Fruit fly (Drosophila melanogaster) whole organism, adult: ENCODE measurements around the gene slif.

ENCODE experiments used
- CG11617 ChIP-seq: fragments of 200-800 bp; sonication (Bioruptor generic); optimal IDR thresholded peaks from 2 replicates; lab custom pipeline; 2017; ENCODE audit warnings: mild to moderate bottlenecking, missing biosample characterization, missing genetic modification reagents, missing genetic modification characterization
- CG12768 ChIP-seq: fragments of 200-800 bp; sonication (Bioruptor generic); optimal IDR thresholded peaks from 2 replicates; lab custom pipeline; 2017; ENCODE audit warnings: missing biosample characterization, missing genetic modification characterization, mild to moderate bottlenecking, moderate library complexity, missing genetic modification reagents
- CG14711 ChIP-seq: fragments of 200-800 bp; sonication (Bioruptor generic); optimal IDR thresholded peaks from 2 replicates; lab custom pipeline; 2018; ENCODE audit warnings: missing biosample characterization, mild to moderate bottlenecking, missing genetic modification characterization, moderate library complexity
- CG1620 ChIP-seq: fragments of 200-800 bp; sonication (Bioruptor generic); optimal IDR thresholded peaks from 2 replicates; lab custom pipeline; 2016; ENCODE audit warnings: missing biosample characterization, missing genetic modification characterization
- CG33017 ChIP-seq: fragments of 200-800 bp; sonication (Bioruptor generic); optimal IDR thresholded peaks from 2 replicates; lab custom pipeline; 2018; ENCODE audit warnings: missing biosample characterization, mild to moderate bottlenecking, missing genetic modification characterization, moderate library complexity
- CG5204 ChIP-seq: fragments of 200-800 bp; sonication (Bioruptor generic); optimal IDR thresholded peaks from 2 replicates; lab custom pipeline; 2016; ENCODE audit warnings: missing biosample characterization, missing genetic modification characterization
- CG7045 ChIP-seq: fragments of 200-800 bp; sonication (Bioruptor generic); optimal IDR thresholded peaks from 2 replicates; lab custom pipeline; 2017; ENCODE audit warnings: missing biosample characterization, mild to moderate bottlenecking, missing genetic modification characterization
- CG7101 ChIP-seq: fragments of 200-800 bp; sonication (Bioruptor generic); optimal IDR thresholded peaks from 2 replicates; lab custom pipeline; 2018; ENCODE audit warnings: missing biosample characterization, mild to moderate bottlenecking, missing genetic modification characterization, moderate library complexity
- Clk ChIP-seq: fragments of 200-800 bp; sonication (Bioruptor generic); optimal IDR thresholded peaks from 2 replicates; lab custom pipeline; 2017; ENCODE audit warnings: missing biosample characterization, missing genetic modification characterization
- Crg-1 ChIP-seq: fragments of 200-800 bp; sonication (Bioruptor generic); optimal IDR thresholded peaks from 2 replicates; lab custom pipeline; 2016; ENCODE audit warnings: missing biosample characterization, missing genetic modification characterization
- Hr96 ChIP-seq: fragments of 200-800 bp; sonication (Bioruptor generic); optimal IDR thresholded peaks from 2 replicates; lab custom pipeline; 2016; ENCODE audit warnings: missing biosample characterization, missing genetic modification characterization
- Mnt ChIP-seq: fragments of 200-800 bp; sonication (Bioruptor generic); optimal IDR thresholded peaks from 2 replicates; lab custom pipeline; 2016; ENCODE audit warnings: missing biosample characterization, mild to moderate bottlenecking, missing genetic modification characterization
- bab1 ChIP-seq: fragments of 200-800 bp; sonication (Bioruptor generic); optimal IDR thresholded peaks from 3 replicates; lab custom pipeline; 2019; ENCODE audit warnings: missing biosample characterization, mild to moderate bottlenecking, missing genetic modification characterization, moderate library complexity
- cic ChIP-seq: fragments of 200-800 bp; sonication (Bioruptor generic); optimal IDR thresholded peaks from 2 replicates; lab custom pipeline; 2017; ENCODE audit warnings: missing biosample characterization, mild to moderate bottlenecking, missing genetic modification characterization, moderate library complexity
- cnc ChIP-seq, 2 experiments: fragments of >200 bp; optimal IDR thresholded peaks; 2 replicates each; lab custom pipeline; 2017
- kay ChIP-seq: fragments of 200-800 bp; sonication (Bioruptor generic); peaks from one replicate; lab custom pipeline; 2016; ENCODE audit warnings: missing biosample characterization, missing genetic modification characterization, borderline replicate concordance
- ovo ChIP-seq: fragments of 200-800 bp; sonication (Bioruptor generic); optimal IDR thresholded peaks from 2 replicates; lab custom pipeline; 2016; ENCODE audit warnings: missing biosample characterization, missing genetic modification characterization
- pad ChIP-seq: fragments of 200-800 bp; sonication (Bioruptor generic); optimal IDR thresholded peaks from 3 replicates; lab custom pipeline; 2017; ENCODE audit warnings: missing biosample characterization, missing genetic modification characterization, mild to moderate bottlenecking, moderate library complexity, missing genetic modification reagents
- tj ChIP-seq: fragments of 200-800 bp; sonication (Bioruptor generic); optimal IDR thresholded peaks from 3 replicates; lab custom pipeline; 2017; ENCODE audit warnings: missing biosample characterization, mild to moderate bottlenecking, missing genetic modification characterization, moderate library complexity
- toe ChIP-seq: fragments of 200-800 bp; sonication (Bioruptor generic); optimal IDR thresholded peaks from 2 replicates; lab custom pipeline; 2016; ENCODE audit warnings: missing biosample characterization, missing genetic modification characterization

slif gene

DNA sequence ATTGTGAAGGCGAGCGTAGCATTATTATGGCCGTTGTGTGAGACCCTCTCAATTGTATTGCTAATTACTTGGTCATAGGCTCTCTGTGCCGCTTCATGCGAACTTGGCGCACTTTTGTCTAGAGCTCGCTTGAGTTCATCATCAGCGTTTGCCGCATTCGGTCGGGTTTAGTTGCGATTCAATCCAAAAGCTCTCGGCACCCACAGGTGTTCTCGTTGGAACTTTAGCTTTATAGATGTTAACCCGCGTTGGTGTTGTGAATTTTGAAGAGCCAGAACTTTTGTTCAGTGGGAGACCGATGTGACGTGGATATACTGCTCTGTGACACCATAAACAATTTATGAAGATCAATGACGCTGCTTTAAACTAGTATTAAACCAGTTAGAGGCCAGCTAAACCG is at the start of gene slif:
Gene slif, plus strand, starts transcription at position 132 of the 400 bp plus-strand sequence.
- TF ChIP-seq Hr96 (GFP tag; lab: Kevin White, UChicago) = no peak
- no peak for TF ChIP-seq Mnt (GFP tag; lab: Kevin White, UChicago)
- TF ChIP-seq cnc (optimal IDR thresholded peaks at IDR 0.05; lab: Kevin White, UChicago) = no peak
- TF ChIP-seq pad = no peak
- TF ChIP-seq cic (GFP tag; lab: Kevin White, UChicago) = no peak
- TF ChIP-seq CG14711 (tag; lab: Kevin White, UChicago) = no peak
- no peak for TF ChIP-seq CG33017 (tag; lab: Kevin White, UChicago)
- TF ChIP-seq CG12768 = no peak
- no peak for TF ChIP-seq tj (GFP tag; lab: Kevin White, UChicago)
- no peak for TF ChIP-seq CG7101 (tag; lab: Kevin White, UChicago)
- no peak for TF ChIP-seq CG1620 (GFP tag; lab: Kevin White, UChicago)
- no peak for TF ChIP-seq CG7045 (GFP tag; lab: Kevin White, UChicago)
- TF ChIP-seq Crg-1 = no peak
- no peak for TF ChIP-seq kay (GFP tag; lab: Kevin White, UChicago)
- no peak for TF ChIP-seq Clk
- TF ChIP-seq toe (GFP tag; lab: Kevin White, UChicago) = no peak

- TF ChIP-seq CG12768 (peak; percentile 86), bab1 (peak; percentile 8), Crg-1 (no peak), CG1620 (GFP tag; lab: Kevin White, UChicago) (no peak), cnc (optimal IDR thresholded peaks at IDR 0.05; lab: Kevin White, UChicago) (no peak), CG14711 (tag; lab: Kevin White, UChicago) (peak; percentile 5), Clk (peak; percentile 75), CG7101 (tag; lab: Kevin White, UChicago) (peak; percentile 35), cic (GFP tag; lab: Kevin White, UChicago) (peak; percentile 87), tj (GFP tag; lab: Kevin White, UChicago) (peak; percentile 71), Mnt (GFP tag; lab: Kevin White, UChicago) (peak; percentile 61), CG33017 (tag; lab: Kevin White, UChicago) (peak; percentile 53), pad (peak; percentile 77), Hr96 (GFP tag; lab: Kevin White, UChicago) (peak; percentile 23), ovo (GFP tag; lab: Kevin White, UChicago) (peak; percentile 44), kay (GFP tag; lab: Kevin White, UChicago) (no peak), CG11617 (GFP tag; lab: Kevin White, UChicago) (peak; percentile 74), CG7045 (GFP tag; lab: Kevin White, UChicago) (peak; percentile 67), toe (GFP tag; lab: Kevin White, UChicago) (no peak)
Observed at dm6 chr3L:22835144-22835964, 45.5 kb upstream of the slif start, which contains the start of gene jim. Gene jim, minus strand, starts transcription at chr3L:22835194.

DNA sequence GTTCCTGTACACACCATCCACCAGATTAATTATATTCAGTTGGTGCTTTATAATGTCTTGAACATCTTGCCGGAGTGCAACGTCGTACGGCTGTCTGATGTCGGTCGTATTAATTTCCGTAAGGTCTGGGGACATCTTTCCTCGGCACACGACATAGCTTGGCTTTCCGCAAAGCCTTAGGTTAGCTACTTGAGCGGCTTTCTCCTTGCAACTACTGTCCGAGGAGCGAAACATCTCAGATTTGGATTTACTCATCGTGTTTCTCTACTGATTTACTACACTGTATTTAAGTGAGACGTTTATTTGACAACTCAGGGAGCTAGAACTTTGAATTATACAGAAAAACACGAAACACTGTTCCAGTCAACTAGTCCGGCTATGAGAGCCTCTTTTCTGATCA is 44.1 kb upstream of the slif start, which contains the start of the genes CG11226 and CG45428:
Gene CG11226, plus strand, starts transcription at position 301 of the 400 bp plus-strand sequence.
Gene CG45428, minus strand, starts transcription at position 303 of the 400 bp plus-strand sequence.
- no peak for TF ChIP-seq tj (GFP tag; lab: Kevin White, UChicago)
- TF ChIP-seq cnc (optimal IDR thresholded peaks at IDR 0.05; lab: Kevin White, UChicago) = no peak

DNA sequence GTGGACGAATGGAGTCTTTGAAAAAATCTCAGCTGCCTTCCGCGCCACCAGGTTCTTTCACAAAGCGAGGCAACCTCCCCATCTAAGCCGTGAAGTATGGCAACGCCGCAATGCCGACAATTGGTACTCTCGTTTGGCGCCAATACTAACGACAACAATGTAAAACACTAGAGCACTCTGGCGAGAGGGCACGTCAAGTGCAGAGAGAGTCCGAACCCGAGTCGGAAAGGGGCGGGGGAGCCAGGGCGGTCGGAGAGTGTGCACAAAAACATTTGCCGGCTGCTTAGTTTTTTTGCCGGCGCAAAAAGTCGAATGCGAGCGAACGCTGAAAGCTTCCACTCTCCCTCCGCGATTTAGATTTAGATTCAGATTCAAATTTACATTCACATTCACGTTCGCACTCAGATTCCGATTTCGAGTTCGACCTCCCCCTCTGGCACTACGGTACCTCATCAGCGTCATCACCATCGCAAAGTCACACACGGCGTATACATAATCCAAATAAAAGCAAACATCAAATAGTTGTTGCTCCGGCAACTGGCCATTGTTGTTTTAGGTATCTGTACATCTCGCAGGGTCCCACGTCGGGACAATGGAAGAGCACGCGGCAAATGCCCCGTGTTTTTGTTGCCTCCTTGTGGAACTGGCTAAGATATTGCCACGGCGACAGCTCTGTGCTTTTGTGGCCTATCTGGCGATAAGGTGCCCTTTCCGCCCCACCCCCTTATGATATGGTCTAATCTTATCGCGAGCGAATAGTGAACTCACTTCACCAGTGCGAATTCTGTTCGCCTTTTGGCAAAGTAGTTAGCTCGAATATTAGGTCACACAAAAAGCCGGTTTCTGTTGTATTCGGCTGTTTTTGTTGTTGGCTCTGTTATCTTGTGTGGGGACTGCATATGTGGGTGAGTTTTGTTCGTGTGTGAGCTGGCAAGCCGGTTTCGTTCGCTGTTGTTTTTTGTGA is 42.9 kb upstream of the slif start:
- no peak for TF ChIP-seq cnc (optimal IDR thresholded peaks at IDR 0.05; lab: Kevin White, UChicago)
- TF ChIP-seq Mnt (GFP tag; lab: Kevin White, UChicago) = peak; percentile 23
- TF ChIP-seq ovo (GFP tag; lab: Kevin White, UChicago) = no peak
- TF ChIP-seq CG14711 (tag; lab: Kevin White, UChicago) = peak; percentile 42
- TF ChIP-seq Clk = peak; percentile 53
- TF ChIP-seq CG5204 (GFP tag; lab: Kevin White, UChicago) = no peak
- peak; percentile 29 for TF ChIP-seq tj (GFP tag; lab: Kevin White, UChicago)
- TF ChIP-seq Hr96 (GFP tag; lab: Kevin White, UChicago) = peak; percentile 43
- TF ChIP-seq CG1620 (GFP tag; lab: Kevin White, UChicago) = no peak
- peak; percentile 69 for TF ChIP-seq CG12768
- no peak for TF ChIP-seq CG7045 (GFP tag; lab: Kevin White, UChicago)
- TF ChIP-seq pad = peak; percentile 13
- TF ChIP-seq CG11617 (GFP tag; lab: Kevin White, UChicago) = peak; percentile 4
- TF ChIP-seq bab1 = no peak
- peak; percentile 76 for TF ChIP-seq kay (GFP tag; lab: Kevin White, UChicago)
- peak; percentile 19 for TF ChIP-seq CG33017 (tag; lab: Kevin White, UChicago)
- TF ChIP-seq Crg-1 = no peak
- peak; percentile 77 for TF ChIP-seq cic (GFP tag; lab: Kevin White, UChicago)
- TF ChIP-seq CG7101 (tag; lab: Kevin White, UChicago) = no peak
- TF ChIP-seq toe (GFP tag; lab: Kevin White, UChicago) = peak; percentile 3

DNA sequence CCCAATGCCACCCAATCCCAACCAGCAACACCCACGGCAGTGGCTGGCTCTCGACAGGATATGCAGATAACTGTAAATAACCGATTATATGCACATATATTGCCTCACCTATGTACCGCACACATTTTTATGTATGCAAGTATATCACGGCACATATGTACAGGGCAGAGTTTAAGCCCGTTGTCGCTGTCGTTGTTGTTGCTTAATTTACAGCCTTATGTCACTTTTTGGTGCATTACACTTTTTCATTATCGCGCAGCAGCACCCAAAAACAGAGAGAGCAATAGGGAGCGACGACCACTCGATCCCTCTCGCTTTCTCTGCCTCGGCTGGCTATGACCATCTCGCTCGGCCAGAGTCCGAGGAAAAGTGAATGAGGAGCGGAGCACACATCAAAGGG is 41.6 kb upstream of the slif start:
- no peak for TF ChIP-seq CG14711 (tag; lab: Kevin White, UChicago)
- no peak for TF ChIP-seq tj (GFP tag; lab: Kevin White, UChicago)
- TF ChIP-seq pad = no peak
- no peak for TF ChIP-seq CG5204 (GFP tag; lab: Kevin White, UChicago)
- no peak for TF ChIP-seq kay (GFP tag; lab: Kevin White, UChicago)
- no peak for TF ChIP-seq cic (GFP tag; lab: Kevin White, UChicago)
- TF ChIP-seq Crg-1 = no peak
- TF ChIP-seq CG1620 (GFP tag; lab: Kevin White, UChicago) = no peak
- TF ChIP-seq CG7045 (GFP tag; lab: Kevin White, UChicago) = no peak
- no peak for TF ChIP-seq Clk
- no peak for TF ChIP-seq toe (GFP tag; lab: Kevin White, UChicago)
- TF ChIP-seq Mnt (GFP tag; lab: Kevin White, UChicago) = no peak
